Fruit fly (Drosophila melanogaster) whole organism, pupa: ENCODE data around the gene Shawn.

Experiments
- CG10348 ChIP-seq: fragments of 200-800 bp; sonication (Bioruptor generic); IDR thresholded peaks from 2 replicates; pipeline ENCODE4 v1.3.6; 2022; ENCODE audit warnings: missing biosample characterization, missing genetic modification characterization
- CG12605 ChIP-seq: fragments of 200-800 bp; sonication (Bioruptor generic); IDR thresholded peaks from 2 replicates; pipeline ENCODE4 v1.3.6; 2022; ENCODE audit warnings: missing biosample characterization, missing genetic modification characterization
- CG13204 ChIP-seq: fragments of 200-800 bp; sonication (Bioruptor generic); optimal IDR thresholded peaks from 2 replicates; lab custom pipeline; 2018; ENCODE audit warnings: missing biosample characterization, mild to moderate bottlenecking, missing genetic modification characterization, moderate library complexity
- CG14655 ChIP-seq: fragments of 200-800 bp; sonication (Bioruptor generic); optimal IDR thresholded peaks from 3 replicates; lab custom pipeline; 2017; ENCODE audit warnings: mild to moderate bottlenecking, missing biosample characterization, missing genetic modification reagents, missing genetic modification characterization
- CG15710 ChIP-seq: fragments of 200-800 bp; sonication (Bioruptor generic); optimal IDR thresholded peaks from 2 replicates; lab custom pipeline; 2018; ENCODE audit warnings: missing biosample characterization, mild to moderate bottlenecking, missing genetic modification characterization, moderate library complexity
- CG17806 ChIP-seq: fragments of 200-800 bp; sonication (Bioruptor generic); optimal IDR thresholded peaks from 2 replicates; lab custom pipeline; 2018; ENCODE audit warnings: missing biosample characterization, mild to moderate bottlenecking, missing genetic modification characterization, moderate library complexity
- CG32121 ChIP-seq: fragments of 200-800 bp; sonication (Bioruptor generic); IDR thresholded peaks from 2 replicates; pipeline ENCODE4 v1.3.6; 2022; ENCODE audit warnings: missing biosample characterization, missing genetic modification characterization
- CG34367 ChIP-seq: fragments of 200-800 bp; sonication (Bioruptor generic); optimal IDR thresholded peaks from 2 replicates; lab custom pipeline; 2018; ENCODE audit warnings: missing biosample characterization, mild to moderate bottlenecking, missing genetic modification characterization
- CG4496 ChIP-seq: fragments of 200-800 bp; sonication (Bioruptor generic); IDR thresholded peaks from 3 replicates; pipeline ENCODE4 v1.3.6; 2022; ENCODE audit warnings: missing biosample characterization, missing genetic modification characterization
- CG8159 ChIP-seq: fragments of 200-800 bp; sonication (Bioruptor generic); optimal IDR thresholded peaks from 3 replicates; lab custom pipeline; 2018; ENCODE audit warnings: missing biosample characterization, mild to moderate bottlenecking, missing genetic modification characterization, moderate library complexity
- CG8301 ChIP-seq: fragments of 200-800 bp; sonication (Bioruptor generic); optimal IDR thresholded peaks from 2 replicates; lab custom pipeline; 2018; ENCODE audit warnings: missing biosample characterization, mild to moderate bottlenecking, missing genetic modification characterization
- CG9948 ChIP-seq: fragments of 200-800 bp; sonication (Bioruptor generic); optimal IDR thresholded peaks from 2 replicates; lab custom pipeline; 2018; ENCODE audit warnings: missing biosample characterization, mild to moderate bottlenecking, missing genetic modification characterization, moderate library complexity
- D1 ChIP-seq: fragments of 200-800 bp; sonication (Bioruptor generic); optimal IDR thresholded peaks from 2 replicates; lab custom pipeline; 2018; ENCODE audit warnings: missing biosample characterization, mild to moderate bottlenecking, missing genetic modification characterization, moderate library complexity
- EcR ChIP-seq: fragments of 200-800 bp; sonication (Bioruptor generic); optimal IDR thresholded peaks from 3 replicates; lab custom pipeline; 2019; ENCODE audit warnings: missing biosample characterization, missing genetic modification characterization, mild to moderate bottlenecking, moderate library complexity, missing genetic modification reagents
- Pif1A ChIP-seq: fragments of 200-800 bp; sonication (Bioruptor generic); optimal IDR thresholded peaks from 3 replicates; lab custom pipeline; 2016; ENCODE audit warnings: missing biosample characterization, missing genetic modification characterization
- Pif1B ChIP-seq: fragments of 200-800 bp; sonication (Bioruptor generic); optimal IDR thresholded peaks from 3 replicates; lab custom pipeline; 2016; ENCODE audit warnings: missing biosample characterization, missing genetic modification characterization
- Snoo ChIP-seq: fragments of 200-800 bp; sonication (Bioruptor generic); optimal IDR thresholded peaks from 3 replicates; lab custom pipeline; 2017; ENCODE audit warnings: missing biosample characterization, mild to moderate bottlenecking, missing genetic modification characterization, inconsistent platforms
- fd96Ca ChIP-seq: fragments of 200-800 bp; sonication (Bioruptor generic); IDR thresholded peaks from 3 replicates; pipeline ENCODE4 v1.3.6; 2022; ENCODE audit warnings: missing biosample characterization, missing genetic modification characterization
- gl ChIP-seq: fragments of 200-800 bp; sonication (Bioruptor generic); optimal IDR thresholded peaks from 2 replicates; lab custom pipeline; 2018; ENCODE audit warnings: missing biosample characterization, mild to moderate bottlenecking, missing genetic modification characterization
- rn ChIP-seq: fragments of 200-800 bp; sonication (Bioruptor generic); IDR thresholded peaks from 2 replicates; pipeline ENCODE4 v1.3.6; 2022; ENCODE audit warnings: missing biosample characterization, missing genetic modification characterization

The Shawn gene

DNA sequence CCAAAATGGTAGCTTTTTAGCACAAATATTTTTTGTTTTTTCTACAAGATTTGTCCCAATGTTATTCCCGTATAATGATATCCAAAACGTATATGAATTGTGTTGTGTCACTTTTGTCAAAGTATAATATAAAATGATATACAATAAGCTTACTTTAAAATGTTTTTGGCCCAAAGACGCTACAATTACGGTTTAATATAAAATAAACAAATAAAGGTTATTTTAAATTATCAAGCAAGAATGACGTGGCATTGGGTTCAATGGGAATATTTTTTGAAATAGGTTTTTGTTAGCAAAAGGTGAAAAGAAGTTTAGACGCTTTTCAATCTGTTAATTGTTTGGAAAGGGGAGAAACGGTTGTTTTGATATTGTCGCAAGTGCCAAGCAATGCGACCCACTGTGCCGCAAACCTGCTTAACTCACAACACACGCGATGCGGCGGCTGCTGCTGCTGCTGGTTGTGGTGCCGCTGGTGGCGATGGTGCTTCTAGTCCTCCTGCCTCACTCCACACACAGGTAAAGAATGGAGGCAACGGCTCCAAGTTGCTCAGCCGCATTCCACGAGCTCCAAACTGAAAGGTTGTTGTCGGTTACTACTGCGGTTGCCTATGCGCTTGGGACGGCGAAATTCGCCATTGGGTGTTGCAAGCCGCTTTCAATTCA is 52.0 kb downstream of the Shawn start:
- TF ChIP-seq Pif1B (GFP tag; lab: Kevin White, UChicago) (peak; percentile 51), CG34367 (tag; lab: Kevin White, UChicago) (peak; percentile 22), CG12605 (GFP tag; lab: Robert Waterston, UW) (no peak), gl (tag; lab: Kevin White, UChicago) (no peak), rn (GFP tag; lab: Robert Waterston, UW) (no peak), CG8301 (tag; lab: Kevin White, UChicago) (peak; percentile 52), fd96Ca (GFP tag; lab: Robert Waterston, UW) (no peak), EcR (GFP tag; lab: Kevin White, UChicago) (peak; percentile 72), Snoo (tag; lab: Kevin White, UChicago) (peak; percentile 53), CG32121 (GFP tag; lab: Robert Waterston, UW) (no peak), CG15710 (tag; lab: Kevin White, UChicago) (peak; percentile 54), CG9948 (tag; lab: Kevin White, UChicago) (peak; percentile 48), CG13204 (GFP tag; lab: Kevin White, UChicago) (peak; percentile 25), D1 (tag; lab: Kevin White, UChicago) (no peak), Pif1A (peak; percentile 16), CG10348 (GFP tag; lab: Robert Waterston, UW) (no peak), CG4496 (GFP tag; lab: Robert Waterston, UW) (no peak), CG14655 (GFP tag; lab: Kevin White, UChicago) (no peak), CG17806 (tag; lab: Kevin White, UChicago) (peak; percentile 15), CG8159 (tag; lab: Kevin White, UChicago) (peak; percentile 72)

DNA sequence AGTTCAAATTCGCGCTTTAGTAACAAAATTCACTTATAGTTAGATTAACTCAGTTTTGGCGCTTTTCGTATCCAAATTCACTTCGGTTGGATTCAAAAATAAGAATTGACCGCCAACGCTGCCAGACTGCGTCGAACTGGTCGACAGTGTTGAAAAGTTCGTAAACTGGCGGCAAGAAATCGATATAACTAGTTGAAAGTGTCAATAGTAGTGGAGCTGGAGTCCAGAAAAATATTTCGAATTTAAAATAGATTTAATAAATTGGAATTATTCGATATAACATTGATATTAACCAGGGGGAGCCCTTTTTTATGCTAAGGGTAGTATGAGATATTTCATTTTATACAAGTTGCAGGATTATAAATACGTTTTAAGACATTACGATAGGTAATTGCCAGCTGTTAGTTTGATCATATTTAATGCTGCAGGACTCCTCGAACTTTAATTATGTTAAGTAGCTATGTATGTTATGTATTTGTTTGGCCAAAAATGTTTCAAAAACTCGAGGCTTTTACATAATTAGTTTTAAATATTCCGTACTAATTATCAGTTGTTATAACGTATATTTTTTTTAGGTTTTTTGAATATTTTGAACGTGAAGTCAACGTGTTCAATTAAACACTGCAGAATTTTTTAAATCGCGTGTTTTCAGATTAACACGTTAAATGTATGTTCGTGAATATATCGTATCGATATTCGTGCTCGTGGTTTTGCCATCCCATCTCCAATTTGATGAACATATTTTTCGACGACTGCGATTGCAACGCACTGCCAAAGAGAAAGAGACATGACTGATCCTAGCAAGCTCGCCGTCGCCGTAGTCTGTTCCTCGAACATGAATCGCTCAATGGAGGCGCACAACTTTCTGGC is 52.8 kb downstream of the Shawn start, which contains the start of the genes CG14223 and Ssu72:
Gene CG14223, minus strand, starts transcription at position 113 of the 870 bp plus-strand sequence.
Gene Ssu72, plus strand, starts transcription at position 703 of the 870 bp plus-strand sequence.
- TF ChIP-seq Snoo (tag; lab: Kevin White, UChicago) (no peak), CG14655 (GFP tag; lab: Kevin White, UChicago) (no peak)
